Fruit fly (Drosophila melanogaster) whole organism, embryonic: ENCODE results near the gene GstZ1.

Experiments
- Abd-B ChIP-seq: fragments of 200-800 bp; sonication (Bioruptor generic); optimal IDR thresholded peaks from 2 replicates; lab custom pipeline; 2018; ENCODE audit warnings: missing biosample characterization, mild to moderate bottlenecking, missing genetic modification characterization, moderate library complexity
- Ada2b ChIP-seq: fragments of 200-800 bp; sonication (Bioruptor generic); IDR thresholded peaks from 2 replicates; pipeline ENCODE4 v1.3.6; 2022; ENCODE audit warnings: missing biosample characterization, missing genetic modification characterization
- Aef1 ChIP-seq: fragments of 200-800 bp; sonication (Bioruptor generic); IDR thresholded peaks from 3 replicates; pipeline ENCODE4 v1.3.6; 2022; ENCODE audit warnings: missing biosample characterization, missing genetic modification characterization
- Blimp-1 ChIP-seq: fragments of 200-800 bp; sonication (Bioruptor generic); optimal IDR thresholded peaks from 3 replicates; lab custom pipeline; 2018; ENCODE audit warnings: missing biosample characterization, missing genetic modification characterization, mild to moderate bottlenecking, moderate library complexity, missing genetic modification reagents
- CG11085 ChIP-seq: fragments of 200-800 bp; sonication (Bioruptor generic); IDR thresholded peaks from 2 replicates; pipeline ENCODE4 v1.3.6; 2022; ENCODE audit warnings: missing biosample characterization, missing genetic modification characterization
- CG11247 ChIP-seq: fragments of 200-800 bp; sonication (Bioruptor generic); IDR thresholded peaks from 2 replicates; pipeline ENCODE4 v1.3.6; 2022; ENCODE audit warnings: missing biosample characterization, missing genetic modification characterization
- CG11560 ChIP-seq: fragments of 200-800 bp; sonication (Bioruptor generic); IDR thresholded peaks from 3 replicates; pipeline ENCODE4 v1.3.6; 2022; ENCODE audit warnings: missing biosample characterization, missing genetic modification characterization
- CG11696 ChIP-seq: fragments of 200-800 bp; sonication (Bioruptor generic); IDR thresholded peaks from 2 replicates; pipeline ENCODE4 v1.3.6; 2022; ENCODE audit warnings: missing biosample characterization, missing genetic modification characterization
- CG12104 ChIP-seq: fragments of 200-800 bp; sonication (Bioruptor generic); optimal IDR thresholded peaks from 3 replicates; lab custom pipeline; 2016; ENCODE audit warnings: missing biosample characterization, missing genetic modification characterization
- CG12769 ChIP-seq: fragments of 200-800 bp; sonication (Bioruptor generic); optimal IDR thresholded peaks from 2 replicates; lab custom pipeline; 2019; ENCODE audit warnings: missing biosample characterization, mild to moderate bottlenecking, missing genetic modification characterization, moderate library complexity
- CG13894 ChIP-seq: fragments of 200-800 bp; sonication (Bioruptor generic); optimal IDR thresholded peaks from 3 replicates; lab custom pipeline; 2018; ENCODE audit warnings: missing biosample characterization, mild to moderate bottlenecking, missing genetic modification characterization, moderate library complexity
- CG14860 ChIP-seq: fragments of 200-800 bp; sonication (Bioruptor generic); IDR thresholded peaks from 3 replicates; pipeline ENCODE4 v1.3.6; 2022; ENCODE audit warnings: missing biosample characterization, missing genetic modification characterization; ENCODE audit not compliant: partially characterized antibody
- CG14965 ChIP-seq: fragments of 200-800 bp; sonication (Bioruptor generic); optimal IDR thresholded peaks from 2 replicates; lab custom pipeline; 2016; ENCODE audit warnings: missing biosample characterization, missing genetic modification characterization, borderline replicate concordance
- CG17568 ChIP-seq: fragments of 200-800 bp; sonication (Bioruptor generic); optimal IDR thresholded peaks from 2 replicates; lab custom pipeline; 2018; ENCODE audit warnings: missing biosample characterization, mild to moderate bottlenecking, missing genetic modification characterization, moderate library complexity
- CG18011 ChIP-seq: fragments of 200-800 bp; sonication (Bioruptor generic); optimal IDR thresholded peaks from 2 replicates; lab custom pipeline; 2017; ENCODE audit warnings: missing biosample characterization, missing genetic modification characterization, mild to moderate bottlenecking, moderate library complexity, missing genotype
- CG31388 ChIP-seq: fragments of 200-800 bp; sonication (Bioruptor generic); optimal IDR thresholded peaks from 2 replicates; lab custom pipeline; 2016; ENCODE audit warnings: missing biosample characterization, missing genetic modification characterization
- CG3726 ChIP-seq: fragments of 200-800 bp; sonication (Bioruptor generic); IDR thresholded peaks from 3 replicates; pipeline ENCODE4, ENCODE4 v1.3.6; 2022; ENCODE audit warnings: missing biosample characterization, missing genetic modification characterization
- CG3838 ChIP-seq: fragments of 200-800 bp; sonication (Bioruptor generic); optimal IDR thresholded peaks from 3 replicates; lab custom pipeline; 2016; ENCODE audit warnings: missing biosample characterization, missing genetic modification characterization
- CG4404 ChIP-seq: fragments of 200-800 bp; sonication (Bioruptor generic); IDR thresholded peaks from 2 replicates; pipeline ENCODE4 v1.3.6; 2022; ENCODE audit warnings: missing biosample characterization, missing genetic modification characterization
- CG6654 ChIP-seq: fragments of 200-800 bp; sonication (Bioruptor generic); optimal IDR thresholded peaks from 2 replicates; lab custom pipeline; 2017; ENCODE audit warnings: missing biosample characterization, mild to moderate bottlenecking, missing genetic modification characterization
- Chrac-16 ChIP-seq: fragments of 200-800 bp; sonication (Bioruptor generic); optimal IDR thresholded peaks from 3 replicates; lab custom pipeline; 2016; ENCODE audit warnings: missing biosample characterization, missing genetic modification characterization
- D ChIP-seq, 2 experiments: fragments of 200-800 bp in 1 of 2; fragments of >200 bp in 1 of 2; sonication (Bioruptor generic) in 1 of 2; optimal IDR thresholded peaks; 2 replicates in 1 of 2; 3 replicates in 1 of 2; lab custom pipeline; 2017; ENCODE audit warnings: mild to moderate bottlenecking in 1 of 2, missing biosample characterization in 1 of 2, missing genetic modification characterization in 1 of 2, missing genetic modification reagents in 1 of 2
- Dek ChIP-seq: fragments of 200-800 bp; sonication (Bioruptor generic); optimal IDR thresholded peaks from 3 replicates; lab custom pipeline; 2019; ENCODE audit warnings: missing biosample characterization, mild to moderate bottlenecking, missing genetic modification characterization, moderate library complexity
- Gsc ChIP-seq: fragments of 200-800 bp; sonication (Bioruptor generic); IDR thresholded peaks from 2 replicates; pipeline ENCODE4 v1.3.6; 2022; ENCODE audit warnings: missing biosample characterization, missing genetic modification characterization
- Gug ChIP-seq: fragments of 200-800 bp; sonication (Bioruptor generic); IDR thresholded peaks from 4 replicates; pipeline ENCODE4 v1.3.6; 2022; ENCODE audit warnings: missing biosample characterization, missing genetic modification characterization
- Hr51 ChIP-seq, 2 experiments: fragments of 200-800 bp; sonication (Bioruptor generic); optimal IDR thresholded peaks; 2 replicates in 1 of 2; 3 replicates in 1 of 2; lab custom pipeline; 2016 to 2018; ENCODE audit warnings: missing biosample characterization in 2 of 2, missing genetic modification characterization in 2 of 2, mild to moderate bottlenecking in 1 of 2, moderate library complexity in 1 of 2
- Lpt ChIP-seq: fragments of >200 bp; optimal IDR thresholded peaks from 2 replicates; lab custom pipeline; 2018; ENCODE audit warnings: missing biosample characterization, missing genetic modification characterization
- Meics ChIP-seq: fragments of 200-800 bp; sonication (Bioruptor generic); optimal IDR thresholded peaks from 2 replicates; lab custom pipeline; 2017; ENCODE audit warnings: missing biosample characterization, mild to moderate bottlenecking, missing genetic modification characterization
- Oaz ChIP-seq: fragments of 200-800 bp; sonication (Bioruptor generic); IDR thresholded peaks from 2 replicates; pipeline ENCODE4 v1.3.6; 2022; ENCODE audit warnings: missing biosample characterization, missing genetic modification characterization
- Six4 ChIP-seq: fragments of 200-800 bp; sonication (Bioruptor generic); optimal IDR thresholded peaks from 2 replicates; lab custom pipeline; 2016; ENCODE audit warnings: missing biosample characterization, missing genetic modification characterization
- al ChIP-seq: fragments of 200-800 bp; sonication (Bioruptor generic); IDR thresholded peaks from 2 replicates; pipeline ENCODE4 v1.3.6; 2022; ENCODE audit warnings: missing biosample characterization, missing genetic modification characterization
- amos ChIP-seq: fragments of 200-800 bp; sonication (Bioruptor generic); IDR thresholded peaks from 2 replicates; pipeline ENCODE4 v1.3.6; 2022; ENCODE audit warnings: missing biosample characterization, missing genetic modification characterization; ENCODE audit not compliant: partially characterized antibody
- ap ChIP-seq: fragments of 200-800 bp; sonication (Bioruptor generic); IDR thresholded peaks from 2 replicates; pipeline ENCODE4 v1.3.6; 2022; ENCODE audit warnings: missing biosample characterization, missing genetic modification characterization
- br ChIP-seq: fragments of >200 bp; optimal IDR thresholded peaks from 2 replicates; lab custom pipeline; 2017
- chif ChIP-seq, 2 experiments: fragments of 200-800 bp; sonication (Bioruptor generic); optimal IDR thresholded peaks; 3 replicates each; lab custom pipeline; 2016; ENCODE audit warnings: missing biosample characterization in 2 of 2, missing genetic modification characterization in 2 of 2
- dmrt99B ChIP-seq: fragments of 200-800 bp; sonication (Bioruptor generic); optimal IDR thresholded peaks from 2 replicates; lab custom pipeline; 2018; ENCODE audit warnings: missing biosample characterization, mild to moderate bottlenecking, missing genetic modification characterization, moderate library complexity
- emc ChIP-seq: fragments of 200-800 bp; sonication (Bioruptor generic); optimal IDR thresholded peaks from 2 replicates; lab custom pipeline; 2016; ENCODE audit warnings: missing biosample characterization, missing genetic modification characterization
- ewg ChIP-seq: fragments of 200-800 bp; sonication (Bioruptor generic); optimal IDR thresholded peaks from 3 replicates; lab custom pipeline; 2017; ENCODE audit warnings: mild to moderate bottlenecking, missing biosample characterization, missing genetic modification reagents, missing genetic modification characterization
- gro ChIP-seq: fragments of 200-800 bp; sonication (Bioruptor generic); optimal IDR thresholded peaks from 2 replicates; lab custom pipeline; 2016; ENCODE audit warnings: missing biosample characterization, missing genetic modification characterization
- gsb-n ChIP-seq: fragments of 200-800 bp; sonication (Bioruptor generic); optimal IDR thresholded peaks from 3 replicates; lab custom pipeline; 2018; ENCODE audit warnings: missing biosample characterization, mild to moderate bottlenecking, missing genetic modification characterization
- gt ChIP-seq: fragments of 200-800 bp; sonication (Bioruptor generic); IDR thresholded peaks from 2 replicates; pipeline ENCODE4 v1.3.6; 2022; ENCODE audit warnings: missing biosample characterization, missing genetic modification characterization
- mirr ChIP-seq: fragments of 200-800 bp; sonication (Bioruptor generic); optimal IDR thresholded peaks from 3 replicates; lab custom pipeline; 2018; ENCODE audit warnings: missing biosample characterization, mild to moderate bottlenecking, missing genetic modification characterization
- pfk ChIP-seq: fragments of 200-800 bp; sonication (Bioruptor generic); optimal IDR thresholded peaks from 2 replicates; lab custom pipeline; 2018; ENCODE audit warnings: missing biosample characterization, mild to moderate bottlenecking, missing genetic modification characterization, moderate library complexity
- pho ChIP-seq: fragments of 200-800 bp; sonication (Bioruptor generic); optimal IDR thresholded peaks from 2 replicates; lab custom pipeline; 2016; ENCODE audit warnings: missing biosample characterization, missing genetic modification characterization
- sd ChIP-seq: fragments of 200-800 bp; sonication (Bioruptor generic); optimal IDR thresholded peaks from 3 replicates; lab custom pipeline; 2018; ENCODE audit warnings: missing biosample characterization, mild to moderate bottlenecking, missing genetic modification characterization, moderate library complexity
- seq ChIP-seq: fragments of 200-800 bp; sonication (Bioruptor generic); IDR thresholded peaks from 2 replicates; pipeline ENCODE4 v1.3.6; 2022; ENCODE audit warnings: missing biosample characterization, missing genetic modification characterization
- slp2 ChIP-seq: fragments of 200-800 bp; sonication (Bioruptor generic); optimal IDR thresholded peaks from 2 replicates; lab custom pipeline; 2016; ENCODE audit warnings: missing biosample characterization, missing genetic modification characterization
- sug ChIP-seq: fragments of 200-800 bp; optimal IDR thresholded peaks from 2 replicates; lab custom pipeline; 2019; ENCODE audit warnings: missing biosample characterization, mild to moderate bottlenecking, missing genetic modification characterization, moderate library complexity
- tna ChIP-seq: fragments of 200-800 bp; sonication (Bioruptor generic); IDR thresholded peaks from 2 replicates; pipeline ENCODE4 v1.3.6; 2022; ENCODE audit warnings: missing biosample characterization, missing genetic modification characterization; ENCODE audit not compliant: partially characterized antibody
- zf30C ChIP-seq: fragments of 200-800 bp; sonication (Bioruptor generic); optimal IDR thresholded peaks from 3 replicates; lab custom pipeline; 2018; ENCODE audit warnings: missing biosample characterization, mild to moderate bottlenecking, missing genetic modification characterization

The GstZ1 gene

DNA sequence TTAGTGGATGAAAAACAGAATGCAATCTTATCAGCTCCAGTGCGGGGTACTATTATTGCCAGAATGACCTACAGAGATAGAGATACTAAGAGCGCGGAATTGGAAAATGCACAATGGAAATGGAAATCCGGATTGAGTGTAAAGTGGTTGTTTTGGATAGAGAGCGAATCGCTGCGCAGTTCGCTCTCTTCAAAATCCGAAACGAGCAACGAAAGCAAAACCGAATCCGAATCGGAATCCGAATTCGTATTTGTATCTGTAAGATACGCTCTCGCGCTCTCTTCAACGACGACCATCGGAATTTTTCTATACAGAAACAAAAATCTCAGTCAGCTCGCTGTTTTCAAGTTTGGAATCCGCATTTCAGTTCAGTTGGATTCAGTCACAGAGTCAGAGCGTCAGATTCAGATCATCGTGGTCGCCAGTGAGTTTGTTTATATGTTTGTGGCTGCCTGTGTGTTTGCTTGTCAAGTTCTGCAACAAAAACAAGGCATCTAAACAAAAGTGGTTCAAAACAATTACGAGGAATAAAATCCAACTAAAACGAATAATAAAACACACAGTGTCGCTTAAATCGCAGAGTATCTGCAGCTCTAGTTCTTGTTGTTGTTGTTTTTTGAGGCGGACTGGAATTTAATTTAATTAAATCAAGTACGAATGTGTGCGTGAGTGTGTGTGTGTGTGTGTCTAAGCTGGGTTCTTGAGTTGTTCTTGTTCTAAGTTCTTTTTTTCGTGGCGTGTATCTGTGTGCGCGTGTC lies 38.6 kb downstream of the GstZ1 start, which contains the start of gene ps (continued):
- TF ChIP-seq zf30C (peak; percentile 19), CG12769 (no peak), Gug (GFP tag; lab: Robert Waterston, UW) (0 out of 4 replicates have a peak, but pooled peaks have one; percentile 18), Chrac-16 (no peak), Lpt (GFP tag; lab: Kevin White, UChicago) (no peak), CG17568 (GFP tag; lab: Kevin White, UChicago) (peak; percentile 27), Dek (peak; percentile 21), D (optimal IDR thresholded peaks at IDR 0.05; lab: Kevin White, UChicago) (no peak), D (GFP tag; optimal IDR thresholded peaks at IDR 0.05; lab: Kevin White, UChicago) (no peak), al (GFP tag; lab: Robert Waterston, UW) (no peak), br (lab: Kevin White, UChicago) (no peak), CG14860 (GFP tag; lab: Robert Waterston, UW) (no peak), Ada2b (GFP tag; lab: Robert Waterston, UW) (no peak), CG12104 (no peak), emc (GFP tag; lab: Kevin White, UChicago) (no peak), Oaz (GFP tag; lab: Robert Waterston, UW) (no peak), CG6654 (GFP tag; lab: Kevin White, UChicago) (no peak), ap (GFP tag; lab: Robert Waterston, UW) (no peak), CG3726 (GFP tag; lab: Robert Waterston, UW) (no peak), CG11560 (no peak), Blimp-1 (GFP tag; lab: Kevin White, UChicago) (no peak), mirr (GFP tag; lab: Kevin White, UChicago) (peak; percentile 35), pho (GFP tag; lab: Kevin White, UChicago) (no peak), CG31388 (no peak), gt (GFP tag; lab: Robert Waterston, UW) (no peak), dmrt99B (tag; lab: Kevin White, UChicago) (no peak), CG13894 (tag; lab: Kevin White, UChicago) (peak; percentile 16), Gsc (GFP tag; lab: Robert Waterston, UW) (no peak), Six4 (no peak), gsb-n (no peak), sug (peak; percentile 51), Aef1 (GFP tag; lab: Robert Waterston, UW) (no peak), gro (peak; percentile 51), pfk (GFP tag; lab: Kevin White, UChicago) (no peak), Hr51 (GFP tag; optimal IDR thresholded peaks at IDR 0.05; lab: Kevin White, UChicago) (peak in 1 of 2 experiments; percentile 0), CG11085 (no peak), amos (GFP tag; lab: Robert Waterston, UW) (no peak), CG11696 (no peak), CG4404 (GFP tag; lab: Robert Waterston, UW) (no peak), tna (GFP tag; lab: Robert Waterston, UW) (no peak), CG18011 (peak; percentile 5), ewg (no peak), CG3838 (GFP tag; lab: Kevin White, UChicago) (no peak), Abd-B (GFP tag; lab: Kevin White, UChicago) (no peak), CG11247 (GFP tag; lab: Robert Waterston, UW) (no peak), CG14965 (GFP tag; lab: Kevin White, UChicago) (no peak), Meics (GFP tag; lab: Kevin White, UChicago) (peak; percentile 17), seq (GFP tag; lab: Robert Waterston, UW) (no peak), sd (peak; percentile 99), slp2 (GFP tag; lab: Kevin White, UChicago) (no peak), chif (GFP tag; optimal IDR thresholded peaks at IDR 0.05; lab: Kevin White, UChicago) (no peak)
